Worm (Caenorhabditis elegans) whole organism, L1 larva: ENCODE results near the gene srh-187.

ENCODE experiments used
- ces-1 ChIP-seq: fragments of 150-350 bp; optimal IDR thresholded peaks from 2 replicates; lab custom pipeline; 2014; ENCODE audit warnings: missing biosample characterization, missing genetic modification reagents, missing genetic modification characterization
- snu-23 ChIP-seq: sonication (generic microtip); optimal IDR thresholded peaks from 2 replicates; lab custom pipeline; 2016; ENCODE audit warnings: missing genetic modification characterization, missing compliant biosample characterization
- sox-4 ChIP-seq: sonication (generic microtip); optimal IDR thresholded peaks from 2 replicates; lab custom pipeline; 2016; ENCODE audit warnings: missing genetic modification characterization, missing compliant biosample characterization
- zag-1 ChIP-seq: fragments of 150-350 bp; optimal IDR thresholded peaks from 2 replicates; lab custom pipeline; 2014; ENCODE audit warnings: missing biosample characterization, missing genetic modification characterization

srh-187 gene

DNA sequence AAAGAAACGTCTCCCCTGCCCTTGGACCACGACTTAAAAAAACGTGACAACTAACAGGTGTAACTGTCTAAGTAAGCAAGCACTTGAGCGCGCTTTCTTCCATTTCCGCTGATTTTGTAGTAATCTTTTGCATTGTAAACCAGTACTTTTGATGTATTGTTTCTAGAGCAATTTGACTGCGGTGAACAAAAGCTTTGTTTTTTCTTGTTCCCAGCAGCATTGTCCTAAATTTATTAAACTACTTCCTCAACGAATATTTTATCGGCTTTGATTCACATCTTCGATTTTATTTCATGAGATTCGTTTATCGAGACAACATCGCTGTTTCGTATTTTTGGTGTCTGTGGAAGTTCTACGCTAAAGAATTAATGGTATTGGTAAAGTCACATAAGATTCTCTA, 51.0 kb downstream of the srh-187 start, which contains the start of gene C13A2.1 (continued):
- TF ChIP-seq ces-1 (no peak), zag-1 (tag; lab: Kevin White, UChicago) (no peak), sox-4 (tag; lab: Kevin White, UChicago) (no peak), snu-23 (no peak)
